Worm (Caenorhabditis elegans): ENCODE results near the gene C05E4.15.

Gene C05E4.15

DNA sequence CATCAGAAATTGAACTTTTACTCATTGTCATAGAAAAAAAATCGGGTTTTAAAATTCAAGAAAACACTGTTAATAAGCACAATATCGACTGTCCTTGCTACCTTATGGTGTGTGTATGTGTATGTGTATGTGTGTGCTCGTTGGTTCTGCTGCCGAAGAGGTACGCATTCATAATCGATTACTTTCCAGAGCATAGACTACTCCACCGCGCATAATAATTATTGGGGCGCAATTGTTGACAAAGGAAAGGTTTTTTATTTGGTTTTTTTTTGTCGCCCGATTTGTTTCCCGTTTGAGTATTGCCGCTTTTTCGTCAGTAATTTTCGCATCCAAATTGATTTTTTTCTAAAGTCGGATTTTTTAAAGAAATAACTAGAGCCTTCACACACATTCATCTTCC is at the start of gene C05E4.15:
Gene C05E4.15 (minus strand): TSS at position 101 of the 400 bp plus-strand sequence.
- TF ChIP-seq unc-62 (GFP tag; optimal IDR thresholded peaks at IDR 0.05) = no peak

ce11 chrV:810281-810862 is 49.2 kb upstream of the C05E4.15 start, which contains the start of gene R13D11.4:
Gene R13D11.4, plus strand, starts transcription at chrV:810812.
- TF ChIP-seq unc-62 (GFP tag; optimal IDR thresholded peaks at IDR 0.05) = no peak

DNA sequence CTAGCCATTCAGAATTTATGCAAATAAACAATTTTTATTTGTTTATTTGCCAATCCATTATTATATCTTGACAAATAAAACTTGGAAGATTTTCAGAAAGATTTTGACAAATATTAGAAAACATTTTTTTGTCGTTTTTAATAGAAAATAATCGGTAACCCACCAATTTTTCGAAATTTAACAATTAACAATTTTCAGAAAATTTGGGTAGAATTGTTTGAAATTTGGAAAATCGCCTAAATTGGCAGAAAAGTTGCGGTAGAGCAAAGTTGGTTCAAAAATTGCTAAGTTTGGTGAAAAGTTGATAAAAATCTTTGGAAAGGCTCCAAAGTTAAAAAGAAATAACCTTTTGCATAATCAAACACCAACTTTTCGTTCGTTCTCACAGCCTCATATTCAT is 47.1 kb upstream of the C05E4.15 start:
- TF ChIP-seq unc-62 (GFP tag; optimal IDR thresholded peaks at IDR 0.05) = no peak

DNA sequence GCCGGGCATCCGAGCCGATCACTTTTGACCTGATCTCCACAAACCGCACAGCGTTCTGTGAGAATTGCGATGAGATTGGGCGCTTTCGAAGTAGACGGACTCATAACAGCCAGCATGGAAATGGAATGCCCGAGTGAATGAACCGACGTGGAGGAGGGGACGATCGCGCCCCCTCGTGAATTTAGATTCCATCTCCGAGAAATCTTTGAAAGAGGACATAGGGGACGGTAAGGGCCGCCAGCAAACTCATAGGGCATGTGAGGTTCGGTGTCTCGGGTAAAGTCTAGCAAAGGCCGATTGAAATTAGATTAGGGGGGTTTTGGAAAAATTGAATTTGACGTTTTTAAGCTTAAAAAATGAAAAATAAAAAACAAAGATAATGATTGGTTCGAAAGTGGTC is 43.4 kb upstream of the C05E4.15 start, which contains the start of gene nhr-270:
Gene nhr-270 (minus strand): TSS at position 257 of the 400 bp plus-strand sequence.
- no peak for TF ChIP-seq unc-62 (GFP tag; optimal IDR thresholded peaks at IDR 0.05)

ce11 chrV:803472-803871 is 42.3 kb upstream of the C05E4.15 start:
- TF ChIP-seq unc-62 (GFP tag; optimal IDR thresholded peaks at IDR 0.05) = no peak

- TF ChIP-seq unc-62 (GFP tag; optimal IDR thresholded peaks at IDR 0.05) = no peak
These were observed 41.6 kb upstream of the C05E4.15 start for ce11 chrV:802726-803125.

- no peak for TF ChIP-seq unc-62 (GFP tag; optimal IDR thresholded peaks at IDR 0.05)
These were observed 40.5 kb upstream of the C05E4.15 start for ce11 chrV:801555-802060.

ce11 chrV:800271-800670 is 39.1 kb upstream of the C05E4.15 start:
- TF ChIP-seq unc-62 (GFP tag; optimal IDR thresholded peaks at IDR 0.05) = no peak

- TF ChIP-seq unc-62 (GFP tag; optimal IDR thresholded peaks at IDR 0.05) = no peak
These were observed 36.1 kb upstream of the C05E4.15 start for ce11 chrV:797241-797640.

ce11 chrV:794092-794491 is 33.0 kb upstream of the C05E4.15 start:
- no peak for TF ChIP-seq unc-62 (GFP tag; optimal IDR thresholded peaks at IDR 0.05)

ce11 chrV:782432-782831 is 21.3 kb upstream of the C05E4.15 start, which contains the start of gene srab-16:
Gene srab-16, plus strand, starts transcription at chrV:782732.
- no peak for TF ChIP-seq unc-62 (GFP tag; optimal IDR thresholded peaks at IDR 0.05)

- TF ChIP-seq unc-62 (GFP tag; optimal IDR thresholded peaks at IDR 0.05) = no peak
These were observed 18.9 kb upstream of the C05E4.15 start, which contains the start of gene srbc-60 for ce11 chrV:779999-780398. Gene srbc-60, plus strand, starts transcription at chrV:780299.

DNA sequence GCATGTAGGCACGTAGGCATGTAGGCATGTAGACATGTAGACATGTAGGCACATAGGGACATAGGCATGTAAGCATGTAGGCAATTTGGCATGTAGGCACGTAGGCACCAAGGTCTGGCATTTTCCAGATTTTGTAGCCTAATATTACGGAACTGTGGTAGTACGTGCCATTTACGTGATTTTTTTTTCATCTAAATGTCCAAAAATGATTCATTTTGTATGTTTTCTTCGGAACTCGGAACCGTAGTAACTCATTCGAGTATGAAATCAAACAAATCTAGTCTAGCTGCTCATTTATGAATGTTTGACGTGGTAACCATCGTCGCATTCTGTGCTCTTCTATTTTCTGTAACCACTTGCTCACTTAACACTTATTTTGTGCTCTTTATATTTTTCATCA is 17.2 kb upstream of the C05E4.15 start, which contains the start of gene srbc-59:
Gene srbc-59 (plus strand): TSS at position 301 of the 400 bp plus-strand sequence.
- no peak for TF ChIP-seq unc-62 (GFP tag; optimal IDR thresholded peaks at IDR 0.05)

ce11 chrV:777285-777684 is 16.1 kb upstream of the C05E4.15 start, which contains the start of gene R09E12.9:
Gene R09E12.9, plus strand, starts transcription at chrV:777600.
- TF ChIP-seq unc-62 (GFP tag; optimal IDR thresholded peaks at IDR 0.05) = no peak

DNA sequence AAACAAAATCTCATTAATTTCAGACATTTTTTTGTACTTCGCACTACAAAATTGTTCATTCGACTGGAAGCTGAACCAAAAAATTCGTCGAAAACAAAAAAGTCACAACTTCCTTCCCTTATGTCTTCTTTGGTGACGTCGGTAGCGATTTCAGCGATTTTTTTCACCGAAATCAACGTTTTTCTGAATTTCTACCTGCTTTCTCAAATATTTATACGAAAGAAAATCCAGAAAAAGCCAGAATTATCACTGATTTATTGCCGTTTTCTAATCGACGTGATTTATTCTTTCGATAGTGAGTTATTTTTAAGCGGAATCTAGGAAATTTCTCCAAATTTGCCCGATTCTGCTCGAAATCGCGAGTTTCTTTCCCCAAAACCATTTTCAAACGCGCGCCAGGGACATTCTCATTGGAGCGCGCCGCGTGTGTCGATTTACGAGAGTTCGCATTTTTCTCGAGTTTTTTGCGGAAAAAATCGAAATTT is 13.8 kb upstream of the C05E4.15 start, which contains the start of gene srbc-58:
Gene srbc-58 (plus strand): TSS at position 121 of the 485 bp plus-strand sequence.
- TF ChIP-seq unc-62 (GFP tag; optimal IDR thresholded peaks at IDR 0.05) = no peak

DNA sequence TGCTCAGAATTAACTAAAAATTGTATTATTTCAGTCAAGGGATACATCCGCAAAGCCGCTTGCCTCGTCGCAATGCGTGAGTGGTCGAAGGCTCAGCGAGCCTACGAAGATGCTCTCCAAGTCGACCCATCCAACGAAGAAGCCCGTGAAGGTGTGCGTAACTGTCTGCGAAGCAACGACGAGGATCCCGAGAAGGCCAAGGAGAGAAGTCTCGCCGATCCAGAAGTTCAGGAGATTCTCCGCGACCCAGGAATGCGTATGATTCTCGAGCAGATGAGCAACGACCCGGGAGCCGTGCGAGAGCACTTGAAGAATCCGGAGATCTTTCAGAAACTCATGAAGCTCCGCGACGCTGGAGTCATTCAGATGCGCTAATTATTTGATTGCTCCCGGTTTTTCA is 13.2 kb upstream of the C05E4.15 start:
- TF ChIP-seq unc-62 (GFP tag; optimal IDR thresholded peaks at IDR 0.05) = no peak

- TF ChIP-seq unc-62 (GFP tag; optimal IDR thresholded peaks at IDR 0.05) = no peak
These were observed 12.1 kb upstream of the C05E4.15 start, which contains the start of gene sti-1 for ce11 chrV:773256-773655. Gene sti-1, plus strand, starts transcription at chrV:773518.
